Worm (Caenorhabditis elegans) whole organism, young adult: ENCODE data around the gene C30F2.4.
A peak's percentile ranks its signal among the peaks of the same experiment; 100 is the strongest.

Source experiments
- B0035.1 ChIP-seq: sonication (generic microtip); optimal IDR thresholded peaks from 2 replicates; lab custom pipeline; 2016; ENCODE audit warnings: missing genetic modification characterization, mild to moderate bottlenecking, missing compliant biosample characterization, missing genotype, missing genetic modification reagents
- B0261.1 ChIP-seq: sonication (generic microtip); optimal IDR thresholded peaks from 2 replicates; lab custom pipeline; 2016; ENCODE audit warnings: mild to moderate bottlenecking, missing genetic modification characterization, moderate library complexity, missing compliant biosample characterization
- B0336.3 ChIP-seq: fragments of 200-800 bp; sonication (Bioruptor generic); IDR thresholded peaks from 2 replicates; pipeline ENCODE4 v1.3.6; 2022; ENCODE audit warnings: missing genetic modification characterization, missing compliant biosample characterization
- F57C9.4 ChIP-seq: sonication (generic microtip); optimal IDR thresholded peaks from 2 replicates; lab custom pipeline; 2017; ENCODE audit warnings: mild to moderate bottlenecking, missing genetic modification characterization, missing compliant biosample characterization
- K12H6.12 ChIP-seq: fragments of 200-800 bp; sonication (Bioruptor generic); optimal IDR thresholded peaks from 2 replicates; lab custom pipeline; 2018; ENCODE audit warnings: mild to moderate bottlenecking, missing genetic modification characterization, missing compliant biosample characterization
- T07F8.4 ChIP-seq: sonication (generic microtip); optimal IDR thresholded peaks from 2 replicates; lab custom pipeline; 2016; ENCODE audit warnings: mild to moderate bottlenecking, missing genetic modification characterization, moderate library complexity, missing compliant biosample characterization
- Y67H2A.10 ChIP-seq: fragments of 200-800 bp; sonication (Bioruptor generic); conservative IDR thresholded peaks from 2 replicates; pipeline ENCODE4 v1.3.6; 2022; ENCODE audit warnings: missing genetic modification reagents, missing genetic modification characterization, missing compliant biosample characterization
- ama-1 ChIP-seq, 3 experiments: fragments of 150-350 bp in 1 of 3; sonication (generic microtip) in 2 of 3; optimal IDR thresholded peaks; 2 replicates each; lab custom pipeline; 2014 to 2018; ENCODE audit warnings: missing biosample characterization in 2 of 3, missing genetic modification characterization in 2 of 3, missing genetic modification reagents in 2 of 3
- athp-1 ChIP-seq: sonication (generic microtip); optimal IDR thresholded peaks from 2 replicates; lab custom pipeline; 2017; ENCODE audit warnings: mild to moderate bottlenecking, missing genetic modification characterization, missing compliant biosample characterization
- attf-5 ChIP-seq: fragments of 200-800 bp; sonication (Bioruptor generic); optimal IDR thresholded peaks from 2 replicates; lab custom pipeline; 2018; ENCODE audit warnings: mild to moderate bottlenecking, missing genetic modification characterization, missing compliant biosample characterization
- ccch-3 ChIP-seq: fragments of 200-800 bp; sonication (Bioruptor generic); optimal IDR thresholded peaks from 2 replicates; lab custom pipeline; 2018; ENCODE audit warnings: mild to moderate bottlenecking, missing genetic modification characterization, missing compliant biosample characterization
- cebp-1 ChIP-seq, 2 experiments: fragments of 200-800 bp in 1 of 2; sonication (Bioruptor generic) in 1 of 2; sonication (generic microtip) in 1 of 2; IDR thresholded peaks in 1 of 2; optimal IDR thresholded peaks in 1 of 2; 2 replicates each; pipeline versions ENCODE4 v1.3.6 to Lab custom; 2017 to 2022; ENCODE audit warnings: missing compliant biosample characterization in 2 of 2, missing genetic modification characterization in 2 of 2, mild to moderate bottlenecking in 1 of 2, missing genetic modification reagents in 1 of 2, moderate library complexity in 1 of 2
- ceh-100 ChIP-seq: fragments of 200-800 bp; sonication (Bioruptor generic); IDR thresholded peaks from 2 replicates; pipeline ENCODE4 v1.3.6; 2022; ENCODE audit warnings: missing genetic modification reagents, missing genetic modification characterization, missing compliant biosample characterization
- ceh-58 ChIP-seq: fragments of 200-800 bp; sonication (Bioruptor generic); IDR thresholded peaks from 2 replicates; pipeline ENCODE4 v1.3.6; 2022; ENCODE audit warnings: missing genetic modification characterization, missing compliant biosample characterization
- ceh-91 ChIP-seq: fragments of 200-800 bp; sonication (Bioruptor generic); IDR thresholded peaks from 2 replicates; pipeline ENCODE4 v1.3.6; 2022; ENCODE audit warnings: missing genetic modification reagents, missing genetic modification characterization, missing compliant biosample characterization
- die-1 ChIP-seq: sonication (generic microtip); optimal IDR thresholded peaks from 2 replicates; lab custom pipeline; 2016; ENCODE audit warnings: missing genotype, mild to moderate bottlenecking, missing genetic modification characterization, missing compliant biosample characterization
- dox-1 ChIP-seq: fragments of 200-800 bp; sonication (Bioruptor generic); IDR thresholded peaks from 2 replicates; pipeline ENCODE4 v1.3.6; 2022; ENCODE audit warnings: missing genetic modification reagents, missing genetic modification characterization, missing compliant biosample characterization
- egrh-3 ChIP-seq: fragments of 200-800 bp; sonication (Bioruptor generic); IDR thresholded peaks from 2 replicates; pipeline ENCODE4 v1.3.6; 2022; ENCODE audit warnings: missing genetic modification reagents, missing genetic modification characterization, missing compliant biosample characterization
- ekl-4 ChIP-seq: fragments of 200-800 bp; sonication (Bioruptor generic); IDR thresholded peaks from 2 replicates; pipeline ENCODE4 v1.3.6; 2022; ENCODE audit warnings: missing genetic modification reagents, missing genetic modification characterization, missing compliant biosample characterization
- him-1 ChIP-seq: sonication (generic microtip); optimal IDR thresholded peaks from 2 replicates; lab custom pipeline; 2016; ENCODE audit warnings: missing genotype, missing genetic modification reagents, missing genetic modification characterization, missing compliant biosample characterization
- hlh-26 ChIP-seq: fragments of 200-800 bp; sonication (Bioruptor generic); conservative IDR thresholded peaks from 2 replicates; pipeline ENCODE4 v1.3.6; 2022; ENCODE audit warnings: missing genetic modification reagents, missing genetic modification characterization, missing compliant biosample characterization
- hmg-1.2 ChIP-seq: fragments of 200-800 bp; sonication (Bioruptor generic); IDR thresholded peaks from 2 replicates; pipeline ENCODE4 v1.3.6; 2022; ENCODE audit warnings: missing genetic modification reagents, missing genetic modification characterization, missing compliant biosample characterization
- hmg-20 ChIP-seq: fragments of 200-800 bp; sonication (Bioruptor generic); IDR thresholded peaks from 2 replicates; pipeline ENCODE4 v1.3.6; 2022; ENCODE audit warnings: missing genetic modification reagents, missing genetic modification characterization, missing compliant biosample characterization
- lin-26 ChIP-seq: fragments of 200-800 bp; sonication (Bioruptor generic); IDR thresholded peaks from 2 replicates; pipeline ENCODE4 v1.3.6; 2022; ENCODE audit warnings: missing genetic modification reagents, missing genetic modification characterization, missing compliant biosample characterization
- lin-35 ChIP-seq, 3 experiments: fragments of 150-350 bp in 2 of 3; sonication (generic microtip) in 1 of 3; optimal IDR thresholded peaks; 2 replicates each; lab custom pipeline; 2014 to 2018; ENCODE audit warnings: missing biosample characterization in 3 of 3, missing genetic modification characterization in 3 of 3, missing genetic modification reagents in 3 of 3
- lir-1 ChIP-seq: fragments of 200-800 bp; sonication (Bioruptor generic); conservative IDR thresholded peaks from 2 replicates; pipeline ENCODE4 v1.3.6; 2022; ENCODE audit warnings: missing genetic modification reagents, missing genetic modification characterization, missing compliant biosample characterization
- madf-10 ChIP-seq: sonication (generic microtip); optimal IDR thresholded peaks from 2 replicates; lab custom pipeline; 2016; ENCODE audit warnings: mild to moderate bottlenecking, missing genetic modification characterization, missing compliant biosample characterization
- madf-6 ChIP-seq: fragments of 200-800 bp; sonication (Bioruptor generic); IDR thresholded peaks from 2 replicates; pipeline ENCODE4 v1.3.6; 2022; ENCODE audit warnings: missing genetic modification reagents, missing genetic modification characterization, missing compliant biosample characterization
- mcd-1 ChIP-seq: fragments of 200-800 bp; sonication (Bioruptor generic); IDR thresholded peaks from 2 replicates; pipeline ENCODE4 v1.3.6; 2022; ENCODE audit warnings: missing genetic modification reagents, missing genetic modification characterization, missing compliant biosample characterization
- mes-4 ChIP-seq: sonication (generic microtip); optimal IDR thresholded peaks from 2 replicates; lab custom pipeline; 2016; ENCODE audit warnings: missing genotype, missing genetic modification characterization, missing compliant biosample characterization
- mxl-1 ChIP-seq: sonication (generic microtip); optimal IDR thresholded peaks from 2 replicates; lab custom pipeline; 2016; ENCODE audit warnings: missing genetic modification characterization, missing compliant biosample characterization
- nfya-1 ChIP-seq: sonication (generic microtip); optimal IDR thresholded peaks from 2 replicates; lab custom pipeline; 2017; ENCODE audit warnings: antibody characterized with exemption, missing compliant biosample characterization, missing genetic modification characterization, borderline replicate concordance; ENCODE audit not compliant: insufficient read depth
- nhr-80 ChIP-seq: sonication (generic microtip); optimal IDR thresholded peaks from 2 replicates; lab custom pipeline; 2016; ENCODE audit warnings: missing genetic modification characterization, missing compliant biosample characterization
- pbrm-1 ChIP-seq: fragments of 200-800 bp; sonication (Bioruptor generic); IDR thresholded peaks from 2 replicates; pipeline ENCODE4 v1.3.6; 2022; ENCODE audit warnings: missing genetic modification reagents, missing genetic modification characterization, missing compliant biosample characterization
- pha-4 ChIP-seq: fragments of 150-350 bp; sonication (generic microtip); optimal IDR thresholded peaks from 2 replicates; lab custom pipeline; 2014; ENCODE audit warnings: missing biosample characterization, missing genetic modification reagents, missing genetic modification characterization
- sptf-2 ChIP-seq: fragments of 200-800 bp; sonication (Bioruptor generic); optimal IDR thresholded peaks from 2 replicates; lab custom pipeline; 2018; ENCODE audit warnings: mild to moderate bottlenecking, missing genetic modification characterization, missing compliant biosample characterization
- tbp1 ChIP-seq: fragments of 200-800 bp; sonication (Bioruptor generic); optimal IDR thresholded peaks from 2 replicates; lab custom pipeline; 2018; ENCODE audit warnings: mild to moderate bottlenecking, missing genetic modification characterization, missing compliant biosample characterization
- unc-62 ChIP-seq: fragments of 150-350 bp; optimal IDR thresholded peaks from 2 replicates; lab custom pipeline; 2014; ENCODE audit warnings: missing biosample characterization, missing genetic modification reagents, missing genetic modification characterization
- xnd-1 ChIP-seq: sonication (generic microtip); optimal IDR thresholded peaks from 2 replicates; lab custom pipeline; 2016; ENCODE audit warnings: missing genotype, missing genetic modification reagents, missing genetic modification characterization, missing compliant biosample characterization
- zfh-2 ChIP-seq: fragments of 200-800 bp; sonication (Bioruptor generic); conservative IDR thresholded peaks from 2 replicates; pipeline ENCODE4 v1.3.6; 2022; ENCODE audit warnings: missing genetic modification reagents, missing genetic modification characterization, missing compliant biosample characterization
- zim-3 ChIP-seq: sonication (generic microtip); optimal IDR thresholded peaks from 2 replicates; lab custom pipeline; 2017; ENCODE audit warnings: mild to moderate bottlenecking, missing genetic modification characterization, moderate library complexity, missing compliant biosample characterization
- ztf-18 ChIP-seq: sonication (generic microtip); optimal IDR thresholded peaks from 2 replicates; lab custom pipeline; 2016; ENCODE audit warnings: missing genotype, mild to moderate bottlenecking, missing genetic modification characterization, missing compliant biosample characterization
- ztf-26 ChIP-seq: sonication (generic microtip); optimal IDR thresholded peaks from 2 replicates; lab custom pipeline; 2017; ENCODE audit warnings: missing genetic modification characterization, missing compliant biosample characterization

The C30F2.4 gene

DNA sequence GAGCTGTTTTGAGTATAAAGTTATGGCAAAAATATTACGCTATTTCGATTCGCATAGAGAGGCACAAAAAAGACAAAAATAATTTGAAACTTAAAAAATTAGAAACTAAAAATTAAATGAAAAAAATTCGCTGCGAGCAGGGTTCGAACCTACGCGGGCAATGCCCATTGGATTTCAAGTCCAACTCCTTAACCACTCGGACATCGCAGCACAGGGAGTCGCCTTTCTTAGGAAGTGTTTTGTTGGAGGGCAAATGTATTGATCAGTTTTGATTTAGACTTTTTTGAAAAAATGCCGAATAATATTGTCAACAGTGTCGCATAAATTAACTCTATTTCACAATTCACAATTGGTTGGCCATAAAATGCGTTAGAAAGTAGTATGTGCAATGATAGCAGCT, 33.9 kb downstream of the C30F2.4 start (continued):
- no peak for TF ChIP-seq ceh-58 (GFP tag; lab: Robert Waterston, UW)
- peak; percentile 42; the same call in 1 of the 2 replicates for TF ChIP-seq hmg-1.2 (GFP tag; lab: Robert Waterston, UW)
- TF ChIP-seq pha-4 (tag; lab: Kevin White, UChicago), result no peak
- TF ChIP-seq athp-1 (tag; lab: Kevin White, UChicago), result no peak
- no peak for TF ChIP-seq zfh-2 (GFP tag; lab: Robert Waterston, UW)
- TF ChIP-seq die-1, result peak; percentile 51
- TF ChIP-seq zim-3 (tag; lab: Kevin White, UChicago), result no peak
- TF ChIP-seq B0336.3 (GFP tag; lab: Robert Waterston, UW), result no peak
- TF ChIP-seq attf-5 (GFP tag; lab: Kevin White, UChicago), result no peak
- TF ChIP-seq hlh-26 (GFP tag; lab: Robert Waterston, UW), result no peak
- no peak for TF ChIP-seq ztf-18 (tag; lab: Kevin White, UChicago)
- TF ChIP-seq unc-62 (GFP tag; lab: Kevin White, UChicago), result no peak
- TF ChIP-seq madf-6 (GFP tag; lab: Robert Waterston, UW), result no peak

DNA sequence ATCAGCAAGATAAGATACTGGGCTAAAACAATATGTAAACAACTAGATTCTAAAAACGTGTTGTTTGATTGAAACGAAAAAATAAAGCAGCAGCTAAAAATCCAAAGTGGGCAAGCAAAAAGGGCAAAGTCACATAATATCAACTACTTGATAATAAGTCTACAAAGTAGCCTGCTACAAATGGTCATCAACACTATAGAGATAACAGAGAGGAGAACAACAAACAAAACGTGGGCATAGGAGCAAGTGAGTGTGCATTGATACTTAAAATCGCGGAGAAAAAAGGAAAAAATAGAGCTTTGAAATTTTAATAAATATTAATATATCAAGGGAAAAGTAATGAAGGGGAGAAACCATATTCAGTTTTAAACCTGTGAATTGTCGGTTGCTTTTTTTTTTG, 34.6 kb downstream of the C30F2.4 start:
- no peak for TF ChIP-seq nfya-1 (tag; lab: Kevin White, UChicago)
- no peak for TF ChIP-seq ama-1 (optimal IDR thresholded peaks at IDR 0.05; lab: Kevin White, UChicago)
- no peak for TF ChIP-seq ama-1 (GFP tag; optimal IDR thresholded peaks at IDR 0.05; lab: Kevin White, UChicago)
- TF ChIP-seq nhr-80, result peak; percentile 21
- TF ChIP-seq, all 124 proteins: peak for 1

DNA sequence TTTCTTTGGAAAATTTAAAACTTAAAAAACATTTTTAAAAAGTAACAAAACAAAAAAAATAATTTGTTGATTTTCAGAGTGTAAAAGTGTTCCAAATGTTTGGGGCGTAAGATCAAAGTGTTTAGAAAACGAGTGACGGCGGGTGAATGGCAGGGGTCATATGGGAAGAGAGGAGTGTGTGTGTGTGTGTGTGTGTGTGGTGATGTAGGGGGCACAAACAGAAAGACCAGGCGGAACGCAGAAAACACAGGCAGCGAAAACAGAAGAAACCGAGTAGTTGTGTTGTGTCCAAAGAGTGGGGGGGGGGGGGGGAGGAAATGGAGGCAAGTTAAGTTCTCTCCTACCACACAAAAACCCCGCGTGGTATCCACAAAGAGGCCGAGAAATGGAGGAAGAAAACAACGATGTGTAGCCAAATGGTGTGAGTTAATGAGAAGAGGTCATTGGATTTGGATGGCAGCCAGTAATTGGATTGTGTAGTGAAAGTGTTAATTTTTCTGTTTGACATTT, 36.1 kb downstream of the C30F2.4 start, which contains the start of gene B0395.3:
TSS of gene B0395.3 (minus strand) at position 51 of the 510 bp plus-strand sequence.
- TF ChIP-seq ceh-100, result no peak
- peak; percentile 14; the same call in 1 of the 2 replicates for TF ChIP-seq ekl-4 (GFP tag; lab: Robert Waterston, UW)
- TF ChIP-seq ztf-26 (tag; lab: Kevin White, UChicago), result peak; percentile 30
- TF ChIP-seq lir-1 (GFP tag; lab: Robert Waterston, UW), result no peak
- TF ChIP-seq die-1, result peak; percentile 17
- TF ChIP-seq hmg-20 (GFP tag; lab: Robert Waterston, UW), result no peak
- no peak for TF ChIP-seq Y67H2A.10 (GFP tag; lab: Robert Waterston, UW)
- peak; percentile 64 for TF ChIP-seq zfh-2 (GFP tag; lab: Robert Waterston, UW)
- TF ChIP-seq lin-35 (GFP tag; optimal IDR thresholded peaks at IDR 0.05; lab: Kevin White, UChicago), result peak in 1 of 3 experiments; percentile 10
- TF ChIP-seq B0261.1, result peak; percentile 4
- no peak for TF ChIP-seq F57C9.4
- TF ChIP-seq unc-62 (GFP tag; lab: Kevin White, UChicago), result peak; percentile 8
- TF ChIP-seq mcd-1 (GFP tag; lab: Robert Waterston, UW), result peak; percentile 49
- peak; percentile 60 for TF ChIP-seq lin-26 (GFP tag; lab: Robert Waterston, UW)
- TF ChIP-seq cebp-1 (GFP tag; IDR thresholded peaks at IDR 0.05; lab: Robert Waterston, UW), result no peak
- peak; percentile 75 for TF ChIP-seq cebp-1 (tag; optimal IDR thresholded peaks at IDR 0.05; lab: Kevin White, UChicago)
- peak; percentile 87 for TF ChIP-seq egrh-3 (GFP tag; lab: Robert Waterston, UW)
- TF ChIP-seq K12H6.12 (tag; lab: Kevin White, UChicago), result peak; percentile 73
- TF ChIP-seq ccch-3 (GFP tag; lab: Kevin White, UChicago), result no peak
- TF ChIP-seq xnd-1 (tag; lab: Kevin White, UChicago), result no peak
- TF ChIP-seq ceh-91, result no peak
- no peak for TF ChIP-seq him-1 (tag; lab: Kevin White, UChicago)
- peak; percentile 66 for TF ChIP-seq nhr-80
- TF ChIP-seq hmg-1.2 (GFP tag; lab: Robert Waterston, UW), result peak; percentile 37; the same call in 1 of the 2 replicates
- peak; percentile 7 for TF ChIP-seq madf-10
- no peak for TF ChIP-seq sptf-2 (GFP tag; lab: Kevin White, UChicago)
- no peak for TF ChIP-seq mes-4 (tag; lab: Kevin White, UChicago)
- TF ChIP-seq T07F8.4 (tag; lab: Kevin White, UChicago), result no peak
- peak; percentile 31 for TF ChIP-seq tbp1
- TF ChIP-seq B0336.3 (GFP tag; lab: Robert Waterston, UW), result 0 out of 2 replicates have a peak, but pooled peaks have one; percentile 30
- TF ChIP-seq zim-3 (tag; lab: Kevin White, UChicago), result no peak
- TF ChIP-seq pbrm-1, result peak; percentile 62; the same call in 1 of the 2 replicates
- peak; percentile 62 for TF ChIP-seq dox-1
- TF ChIP-seq B0035.1 (tag; lab: Kevin White, UChicago), result no peak
- peak; percentile 51 for TF ChIP-seq attf-5 (GFP tag; lab: Kevin White, UChicago)
- no peak for TF ChIP-seq mxl-1 (tag; lab: Kevin White, UChicago)
